Worm (Caenorhabditis elegans) whole organism, L1 larva: ENCODE data around the gene T12G3.11.
A peak's percentile ranks its signal among the peaks of the same experiment; 100 is the strongest.

ENCODE experiments used
- C04F5.9 ChIP-seq: sonication (generic microtip); optimal IDR thresholded peaks from 2 replicates; lab custom pipeline; 2016; ENCODE audit warnings: missing genetic modification characterization, missing compliant biosample characterization
- C16A3.4 ChIP-seq: fragments of 150-350 bp; optimal IDR thresholded peaks from 2 replicates; lab custom pipeline; 2014; ENCODE audit warnings: missing biosample characterization, missing genetic modification characterization
- F16B12.6 ChIP-seq: fragments of 150-350 bp; optimal IDR thresholded peaks from 2 replicates; lab custom pipeline; 2014; ENCODE audit warnings: missing biosample characterization, missing genetic modification characterization
- Y116A8C.19 ChIP-seq: sonication (generic microtip); optimal IDR thresholded peaks from 2 replicates; lab custom pipeline; 2016; ENCODE audit warnings: missing compliant biosample characterization, missing genetic modification characterization, borderline replicate concordance
- aha-1 ChIP-seq: fragments of 150-350 bp; optimal IDR thresholded peaks from 2 replicates; lab custom pipeline; 2014; ENCODE audit warnings: missing biosample characterization, missing genetic modification characterization
- alr-1 ChIP-seq: fragments of 200-800 bp; sonication (Bioruptor generic); optimal IDR thresholded peaks from 2 replicates; lab custom pipeline; 2018; ENCODE audit warnings: borderline replicate concordance, mild to moderate bottlenecking, missing genetic modification characterization, missing compliant biosample characterization
- ama-1 ChIP-seq: fragments of 150-350 bp; optimal IDR thresholded peaks from 2 replicates; lab custom pipeline; 2014
- ceh-63 ChIP-seq: fragments of 200-800 bp; sonication (Bioruptor generic); optimal IDR thresholded peaks from 2 replicates; lab custom pipeline; 2018; ENCODE audit warnings: mild to moderate bottlenecking, missing genetic modification characterization, missing compliant biosample characterization
- ceh-82 ChIP-seq, 3 experiments: fragments of 150-350 bp in 1 of 3; sonication (generic microtip) in 2 of 3; optimal IDR thresholded peaks; 2 replicates each; lab custom pipeline; 2014 to 2017; ENCODE audit warnings: missing biosample characterization in 3 of 3, missing genetic modification characterization in 3 of 3
- ces-1 ChIP-seq: fragments of 150-350 bp; optimal IDR thresholded peaks from 2 replicates; lab custom pipeline; 2014; ENCODE audit warnings: missing biosample characterization, missing genetic modification reagents, missing genetic modification characterization
- dsc-1 ChIP-seq: sonication (generic microtip); optimal IDR thresholded peaks from 2 replicates; lab custom pipeline; 2016; ENCODE audit warnings: mild to moderate bottlenecking, missing genetic modification characterization, missing compliant biosample characterization
- egl-13 ChIP-seq: sonication (generic microtip); optimal IDR thresholded peaks from 2 replicates; lab custom pipeline; 2016; ENCODE audit warnings: missing genotype, missing genetic modification reagents, missing genetic modification characterization, missing compliant biosample characterization
- egl-27 ChIP-seq, 2 experiments: fragments of 150-350 bp in 1 of 2; sonication (generic microtip); optimal IDR thresholded peaks; 3 replicates each; lab custom pipeline; 2017 to 2018; ENCODE audit warnings: missing biosample characterization in 2 of 2, missing genetic modification characterization in 2 of 2, missing genetic modification reagents in 2 of 2
- elt-2 ChIP-seq: sonication (generic microtip); optimal IDR thresholded peaks from 2 replicates; lab custom pipeline; 2016; ENCODE audit warnings: missing genetic modification characterization, mild to moderate bottlenecking, inconsistent platforms, missing compliant biosample characterization, missing genetic modification reagents
- elt-3 ChIP-seq, 6 experiments: fragments of 150-350 bp in 1 of 6; sonication (generic microtip); optimal IDR thresholded peaks; 2 replicates each; lab custom pipeline; 2017 to 2018; ENCODE audit warnings: missing biosample characterization in 6 of 6, missing genetic modification characterization in 6 of 6, inconsistent platforms in 1 of 6
- ets-5 ChIP-seq: fragments of 200-800 bp; sonication (Bioruptor generic); IDR thresholded peaks from 2 replicates; pipeline ENCODE4 v1.3.6; 2022; ENCODE audit warnings: missing genetic modification characterization, missing compliant biosample characterization
- fkh-4 ChIP-seq: sonication (generic microtip); optimal IDR thresholded peaks from 2 replicates; lab custom pipeline; 2016; ENCODE audit warnings: missing compliant biosample characterization, missing genetic modification characterization, borderline replicate concordance
- fkh-8 ChIP-seq: sonication (generic microtip); optimal IDR thresholded peaks from 2 replicates; lab custom pipeline; 2016; ENCODE audit warnings: mild to moderate bottlenecking, missing genetic modification characterization, missing compliant biosample characterization
- hlh-4 ChIP-seq: sonication (generic microtip); optimal IDR thresholded peaks from 2 replicates; lab custom pipeline; 2016; ENCODE audit warnings: mild to moderate bottlenecking, missing genetic modification characterization, missing compliant biosample characterization
- jun-1 ChIP-seq: fragments of 150-350 bp; optimal IDR thresholded peaks from 2 replicates; lab custom pipeline; 2014; ENCODE audit warnings: missing biosample characterization, missing genetic modification reagents, missing genetic modification characterization
- lin-14 ChIP-seq: fragments of 200-800 bp; sonication (Bioruptor generic); optimal IDR thresholded peaks from 2 replicates; lab custom pipeline; 2018; ENCODE audit warnings: mild to moderate bottlenecking, missing genetic modification characterization, moderate library complexity, missing compliant biosample characterization
- lin-15B ChIP-seq: fragments of 150-350 bp; sonication (generic microtip); optimal IDR thresholded peaks from 3 replicates; lab custom pipeline; 2014; ENCODE audit warnings: missing biosample characterization, missing genetic modification characterization
- lin-39 ChIP-seq: fragments of 150-350 bp; optimal IDR thresholded peaks from 2 replicates; lab custom pipeline; 2014; ENCODE audit warnings: missing biosample characterization, missing genetic modification reagents, missing genetic modification characterization
- lsy-2 ChIP-seq, 2 experiments: fragments of 150-350 bp; optimal IDR thresholded peaks; 2 replicates each; lab custom pipeline; 2014; ENCODE audit warnings: missing biosample characterization in 2 of 2, missing genetic modification characterization in 2 of 2
- mab-9 ChIP-seq: fragments of 200-800 bp; sonication (Bioruptor generic); IDR thresholded peaks from 2 replicates; pipeline ENCODE4 v1.3.6; 2022; ENCODE audit warnings: missing genetic modification reagents, missing genetic modification characterization, missing compliant biosample characterization
- mef-2 ChIP-seq: fragments of 150-350 bp; optimal IDR thresholded peaks from 2 replicates; lab custom pipeline; 2014; ENCODE audit warnings: missing biosample characterization, missing genetic modification characterization
- mep-1 ChIP-seq: fragments of 150-350 bp; optimal IDR thresholded peaks from 2 replicates; lab custom pipeline; 2014; ENCODE audit warnings: missing biosample characterization, missing genetic modification characterization
- nhr-20 ChIP-seq: sonication (generic microtip); optimal IDR thresholded peaks from 2 replicates; lab custom pipeline; 2016; ENCODE audit warnings: mild to moderate bottlenecking, missing genetic modification characterization, missing compliant biosample characterization
- nhr-28 ChIP-seq: fragments of 150-350 bp; optimal IDR thresholded peaks from 2 replicates; lab custom pipeline; 2014; ENCODE audit warnings: missing biosample characterization, missing genetic modification characterization
- nhr-47 ChIP-seq: sonication (generic microtip); optimal IDR thresholded peaks from 2 replicates; lab custom pipeline; 2016; ENCODE audit warnings: mild to moderate bottlenecking, missing genetic modification characterization, moderate library complexity, missing compliant biosample characterization
- nhr-77 ChIP-seq: fragments of 150-350 bp; optimal IDR thresholded peaks from 2 replicates; lab custom pipeline; 2014; ENCODE audit warnings: missing biosample characterization, missing genetic modification characterization
- nhr-84 ChIP-seq: sonication (generic microtip); optimal IDR thresholded peaks from 2 replicates; lab custom pipeline; 2017; ENCODE audit warnings: missing biosample characterization, missing genetic modification characterization
- pax-3 ChIP-seq: fragments of 200-800 bp; sonication (Bioruptor generic); optimal IDR thresholded peaks from 2 replicates; lab custom pipeline; 2018; ENCODE audit warnings: mild to moderate bottlenecking, missing genetic modification characterization, moderate library complexity, missing compliant biosample characterization
- pqm-1 ChIP-seq: sonication (generic microtip); optimal IDR thresholded peaks from 3 replicates; lab custom pipeline; 2017; ENCODE audit warnings: missing biosample characterization, missing genetic modification characterization
- rnt-1 ChIP-seq: sonication (generic microtip); optimal IDR thresholded peaks from 2 replicates; lab custom pipeline; 2016; ENCODE audit warnings: mild to moderate bottlenecking, missing genetic modification characterization, moderate library complexity, missing compliant biosample characterization
- skn-1 ChIP-seq: fragments of 150-350 bp; optimal IDR thresholded peaks from 2 replicates; lab custom pipeline; 2014; ENCODE audit warnings: missing biosample characterization, missing genetic modification characterization
- swsn-7 ChIP-seq: sonication (generic microtip); optimal IDR thresholded peaks from 2 replicates; lab custom pipeline; 2016; ENCODE audit warnings: missing genetic modification characterization, missing compliant biosample characterization
- tbx-2 ChIP-seq: sonication (generic microtip); optimal IDR thresholded peaks from 2 replicates; lab custom pipeline; 2016; ENCODE audit warnings: missing genetic modification characterization, missing compliant biosample characterization
- unc-130 ChIP-seq: fragments of 150-350 bp; optimal IDR thresholded peaks from 2 replicates; lab custom pipeline; 2017; ENCODE audit warnings: missing biosample characterization, missing genetic modification characterization, inconsistent platforms
- xbp-1 ChIP-seq: sonication (generic microtip); optimal IDR thresholded peaks from 2 replicates; lab custom pipeline; 2016; ENCODE audit warnings: missing genetic modification characterization, missing compliant biosample characterization
- zip-4 ChIP-seq: fragments of 200-800 bp; sonication (Bioruptor generic); optimal IDR thresholded peaks from 2 replicates; lab custom pipeline; 2018; ENCODE audit warnings: mild to moderate bottlenecking, missing genetic modification characterization, moderate library complexity, missing compliant biosample characterization
- ztf-11 ChIP-seq, 2 experiments: sonication (generic microtip); optimal IDR thresholded peaks; 2 replicates each; lab custom pipeline; 2016 to 2017; ENCODE audit warnings: missing genetic modification characterization in 2 of 2, missing biosample characterization in 1 of 2, missing compliant biosample characterization in 1 of 2
- ztf-4 ChIP-seq: fragments of 150-350 bp; optimal IDR thresholded peaks from 2 replicates; lab custom pipeline; 2014; ENCODE audit warnings: missing biosample characterization, missing genetic modification characterization

Gene T12G3.11

DNA sequence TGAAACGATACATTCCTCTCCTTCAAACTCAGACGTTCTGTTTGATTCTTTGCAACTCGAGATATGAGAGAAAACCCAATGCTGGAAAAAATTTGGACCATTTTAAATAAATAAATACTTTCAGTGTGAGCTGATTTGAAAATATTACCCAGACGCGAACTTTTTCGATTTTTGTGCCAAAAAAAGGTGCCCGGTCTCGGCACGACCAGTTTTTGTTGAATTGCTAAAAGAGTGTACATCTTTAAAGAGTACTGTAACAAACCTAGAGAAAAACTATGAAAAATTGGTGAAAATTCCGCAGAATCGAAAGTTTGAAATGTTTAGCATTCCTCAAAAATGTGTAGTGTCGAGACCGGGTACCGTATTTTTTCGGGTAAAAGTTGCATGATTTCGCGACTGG, 31.7 kb upstream of the T12G3.11 start, which contains the start of gene K08E4.8:
TSS of gene K08E4.8 (minus strand) at position 101 of the 400 bp plus-strand sequence.
- TF ChIP-seq lin-39 (tag; lab: Kevin White, UChicago) (no peak), elt-3 (tag; optimal IDR thresholded peaks at IDR 0.05; lab: Kevin White, UChicago) (no peak), fkh-4 (no peak), mep-1 (tag; lab: Kevin White, UChicago) (no peak), nhr-47 (tag; lab: Kevin White, UChicago) (no peak), ces-1 (GFP tag; lab: Kevin White, UChicago) (no peak), egl-13 (tag; lab: Kevin White, UChicago) (no peak), tbx-2 (tag; lab: Kevin White, UChicago) (no peak)

DNA sequence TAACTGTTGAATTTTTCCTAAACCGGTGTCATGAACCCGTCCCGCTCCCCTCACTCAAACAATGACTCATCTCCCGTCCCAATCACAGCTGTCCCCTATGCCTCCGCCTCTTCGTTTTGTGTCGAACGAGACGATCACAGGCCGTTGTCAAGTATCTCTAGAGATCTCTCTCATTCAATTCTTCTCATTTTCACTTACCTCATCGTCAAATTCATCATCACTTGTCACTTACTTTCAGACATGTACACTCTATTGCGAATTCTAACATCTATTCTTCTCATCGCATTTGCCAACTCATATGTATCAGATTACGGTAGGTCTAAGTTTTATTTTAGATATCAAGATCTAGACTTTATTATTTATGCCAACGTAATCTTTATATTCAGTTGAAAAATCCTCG, 27.9 kb upstream of the T12G3.11 start, which contains the start of gene K08E4.3:
TSS of gene K08E4.3 (plus strand) at position 235 of the 400 bp plus-strand sequence.
- TF ChIP-seq lin-14 (GFP tag; lab: Kevin White, UChicago) (peak; percentile 26), nhr-77 (tag; lab: Kevin White, UChicago) (no peak), pqm-1 (tag; lab: Kevin White, UChicago) (no peak)
- TF ChIP-seq, all 84 proteins: peak for 1

ce11 chrIV:12056603-12057002, 27.0 kb upstream of the T12G3.11 start, which contains the start of gene K08E4.2:
Gene K08E4.2, minus strand, starts transcription at chrIV:12056656.
- no peak for TF ChIP-seq Y116A8C.19 (tag; lab: Kevin White, UChicago)
- TF ChIP-seq fkh-8 (tag; lab: Kevin White, UChicago): no peak
- no peak for TF ChIP-seq ces-1 (GFP tag; lab: Kevin White, UChicago)
- no peak for TF ChIP-seq elt-2 (tag; lab: Kevin White, UChicago)
- no peak for TF ChIP-seq pax-3 (tag; lab: Kevin White, UChicago)
- no peak for TF ChIP-seq hlh-4 (tag; lab: Kevin White, UChicago)
- no peak for TF ChIP-seq ztf-11 (tag; optimal IDR thresholded peaks at IDR 0.05; lab: Kevin White, UChicago)
- TF ChIP-seq jun-1 (tag; lab: Kevin White, UChicago): no peak
- TF ChIP-seq C04F5.9 (tag; lab: Kevin White, UChicago): no peak
- TF ChIP-seq nhr-28: no peak

ce11 chrIV:12052461-12052860, 22.9 kb upstream of the T12G3.11 start:
- no peak for TF ChIP-seq C16A3.4 (tag; lab: Kevin White, UChicago)
- TF ChIP-seq lsy-2 (tag; optimal IDR thresholded peaks at IDR 0.05; lab: Kevin White, UChicago): no peak
- no peak for TF ChIP-seq lin-14 (GFP tag; lab: Kevin White, UChicago)
- TF ChIP-seq alr-1: no peak
- no peak for TF ChIP-seq zip-4 (GFP tag; lab: Kevin White, UChicago)
- TF ChIP-seq C04F5.9 (tag; lab: Kevin White, UChicago): no peak
- TF ChIP-seq nhr-84 (tag; lab: Kevin White, UChicago): no peak
- no peak for TF ChIP-seq ztf-4 (tag; lab: Kevin White, UChicago)
- TF ChIP-seq nhr-77 (tag; lab: Kevin White, UChicago): no peak
- no peak for TF ChIP-seq dsc-1
- no peak for TF ChIP-seq lin-15B (tag; lab: Kevin White, UChicago)
- no peak for TF ChIP-seq aha-1 (tag; lab: Kevin White, UChicago)
- TF ChIP-seq unc-130 (tag; lab: Kevin White, UChicago): no peak
- no peak for TF ChIP-seq mab-9 (GFP tag; lab: Robert Waterston, UW)
- no peak for TF ChIP-seq skn-1 (tag; lab: Kevin White, UChicago)

DNA sequence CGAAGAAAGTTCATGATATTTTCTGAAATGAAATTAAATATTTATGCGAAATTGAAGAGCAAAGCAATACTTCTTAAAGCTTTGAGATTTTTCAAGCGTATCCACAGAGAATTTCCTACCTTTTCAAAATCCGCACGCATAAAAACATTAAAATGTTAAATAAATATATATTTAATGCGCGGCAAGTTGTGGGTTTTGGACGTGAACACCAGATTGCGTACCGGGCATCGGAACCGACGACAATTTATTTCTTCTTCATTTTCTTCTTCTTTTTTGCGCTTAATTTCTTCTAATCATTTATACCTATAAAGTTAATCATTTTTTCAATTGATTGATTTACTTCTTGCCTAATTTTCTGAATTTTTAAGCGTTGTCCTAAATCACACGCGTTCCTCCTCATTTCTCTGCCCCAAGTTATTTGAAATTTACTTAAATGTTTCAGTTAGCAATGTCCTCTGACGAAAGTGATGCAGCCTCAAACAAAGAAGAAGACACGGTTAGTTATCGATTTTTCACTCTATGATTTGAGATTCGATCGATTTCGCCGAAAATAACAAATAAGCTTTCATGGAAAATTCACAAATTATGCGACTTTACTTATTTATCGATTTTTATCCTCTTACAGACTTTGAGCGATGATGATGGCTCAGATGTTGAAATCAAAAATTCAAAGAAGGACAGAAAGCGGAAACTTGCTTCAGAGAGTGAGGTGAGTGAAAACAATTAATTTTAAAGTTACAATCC, 21.6 kb upstream of the T12G3.11 start, which contains the start of the genes bre-5 and spt-5:
TSS of gene bre-5 (minus strand) at position 167 of the 744 bp plus-strand sequence.
TSS of gene spt-5 (plus strand) at position 443 of the 744 bp plus-strand sequence.
- TF ChIP-seq ceh-63 (GFP tag; lab: Kevin White, UChicago): no peak
- TF ChIP-seq pqm-1 (tag; lab: Kevin White, UChicago): no peak
- peak; percentile 85 for TF ChIP-seq F16B12.6
- TF ChIP-seq lin-15B (tag; lab: Kevin White, UChicago): no peak
- no peak for TF ChIP-seq ama-1 (lab: Kevin White, UChicago)
- no peak for TF ChIP-seq aha-1 (tag; lab: Kevin White, UChicago)
- no peak for TF ChIP-seq mab-9 (GFP tag; lab: Robert Waterston, UW)
- TF ChIP-seq ces-1 (GFP tag; lab: Kevin White, UChicago): no peak
- TF ChIP-seq egl-27 (tag; optimal IDR thresholded peaks at IDR 0.05; lab: Kevin White, UChicago): no peak
- peak; percentile 16 for TF ChIP-seq xbp-1 (tag; lab: Kevin White, UChicago)
- peak; percentile 34 for TF ChIP-seq nhr-20
- TF ChIP-seq rnt-1: peak; percentile 5
- TF ChIP-seq swsn-7: peak; percentile 25
- no peak for TF ChIP-seq nhr-84 (tag; lab: Kevin White, UChicago)
- peak in 1 of 3 experiments; percentile 1 for TF ChIP-seq ceh-82 (tag; optimal IDR thresholded peaks at IDR 0.05; lab: Kevin White, UChicago)
- no peak for TF ChIP-seq ets-5 (GFP tag; lab: Robert Waterston, UW)
- TF ChIP-seq mef-2 (tag; lab: Kevin White, UChicago): no peak
- TF ChIP-seq mep-1 (tag; lab: Kevin White, UChicago): no peak
